Fruit fly (Drosophila melanogaster): Measurements from ENCODE around the gene CG4842.

CG4842 gene

dm6 chr3L:16393700-16394099 lies 25.5 kb downstream of the CG4842 start (continued):
- TF ChIP-seq CG30403 (GFP tag; optimal IDR thresholded peaks at IDR 0.05) (no peak), D19B (GFP tag; optimal IDR thresholded peaks at IDR 0.05) (no peak), zen (tag; optimal IDR thresholded peaks at IDR 0.05) (peak; percentile 11), sug (tag; optimal IDR thresholded peaks at IDR 0.05) (peak; percentile 5), CG6175 (GFP tag; IDR thresholded peaks at IDR 0.05) (peak; percentile 81; the same call in 2 of the 3 replicates), tgo (GFP tag; IDR thresholded peaks at IDR 0.05) (no peak), row (GFP tag; IDR thresholded peaks at IDR 0.05) (peak; percentile 43; the same call in 2 of the 3 replicates), CG16863 (GFP tag; optimal IDR thresholded peaks at IDR 0.05) (no peak), Med (GFP tag) (peak; percentile 41), hkb (optimal IDR thresholded peaks at IDR 0.05) (no peak), hkb (GFP tag; IDR thresholded peaks at IDR 0.05) (0 out of 2 replicates have a peak, but pooled peaks have one; percentile 8), Deaf1 (tag; optimal IDR thresholded peaks at IDR 0.05) (peak; percentile 66)

dm6 chr3L:16394506-16394905 lies 26.3 kb downstream of the CG4842 start, which contains the start of gene Gagr:
Gagr (plus strand) TSS chr3L:16394586.
- no peak for TF ChIP-seq lola (GFP tag; optimal IDR thresholded peaks at IDR 0.05)
- no peak for TF ChIP-seq CG9727 (GFP tag; optimal IDR thresholded peaks at IDR 0.05)
- no peak for TF ChIP-seq CG8944 (GFP tag; optimal IDR thresholded peaks at IDR 0.05)
- TF ChIP-seq chinmo (GFP tag; IDR thresholded peaks at IDR 0.05; ENCODE audit: partially characterized antibody), result 0 out of 4 replicates have a peak, but pooled peaks have one; percentile 60
- 0 out of 2 replicates have a peak, but pooled peaks have one; percentile 25 for TF ChIP-seq slbo (GFP tag; IDR thresholded peaks at IDR 0.05)
- no peak for TF ChIP-seq CG17359 (tag; optimal IDR thresholded peaks at IDR 0.05)
- no peak for TF ChIP-seq Trl (optimal IDR thresholded peaks at IDR 0.05)
- TF ChIP-seq Trl (GFP tag; optimal IDR thresholded peaks at IDR 0.05), result no peak
- peak; percentile 77 for TF ChIP-seq Deaf1 (tag; optimal IDR thresholded peaks at IDR 0.05)
- no peak for TF ChIP-seq CG7963 (GFP tag; IDR thresholded peaks at IDR 0.05; ENCODE audit: partially characterized antibody)
- TF ChIP-seq Rx (GFP tag; IDR thresholded peaks at IDR 0.05), result 0 out of 2 replicates have a peak, but pooled peaks have one; percentile 10
- TF ChIP-seq CG5180 (GFP tag; optimal IDR thresholded peaks at IDR 0.05), result peak; percentile 40
- peak; percentile 65; the same call in 1 of the 2 replicates for TF ChIP-seq vvl (GFP tag; IDR thresholded peaks at IDR 0.05)
- 0 out of 2 replicates have a peak, but pooled peaks have one; percentile 22 for TF ChIP-seq Rfx (GFP tag; IDR thresholded peaks at IDR 0.05)
- TF ChIP-seq zf30C (GFP tag; optimal IDR thresholded peaks at IDR 0.05), result no peak

DNA sequence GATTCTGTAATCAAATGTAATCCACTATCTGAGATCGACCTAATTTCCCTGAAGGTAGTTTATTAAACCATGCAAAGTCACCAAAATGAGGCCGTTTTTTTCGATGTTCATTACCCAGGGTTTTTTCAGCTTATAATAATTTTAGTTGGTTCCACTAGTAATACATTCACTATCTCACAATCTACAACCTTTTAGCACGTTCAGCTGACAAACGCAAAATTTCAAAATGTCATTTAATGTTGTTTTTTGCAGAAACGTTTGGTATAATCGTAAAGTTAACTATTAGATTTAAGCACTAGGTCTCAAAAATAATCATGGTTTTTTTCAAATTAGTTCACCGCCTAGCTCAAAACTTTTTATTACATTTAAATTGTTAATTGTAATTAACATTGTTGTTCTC lies 32.0 kb downstream of the CG4842 start, which contains the start of gene CG44836:
TSS of gene CG44836 (minus strand) at position 101 of the 400 bp plus-strand sequence.
- TF ChIP-seq Hr51 (GFP tag; optimal IDR thresholded peaks at IDR 0.05), result no peak
- no peak for TF ChIP-seq CG10209 (GFP tag; optimal IDR thresholded peaks at IDR 0.05)
- TF ChIP-seq CG4854 (GFP tag; optimal IDR thresholded peaks at IDR 0.05), result no peak
- no peak for TF ChIP-seq CG8388 (GFP tag; optimal IDR thresholded peaks at IDR 0.05)
- TF ChIP-seq CG30431 (GFP tag; optimal IDR thresholded peaks at IDR 0.05), result no peak
- no peak for TF ChIP-seq en (GFP tag; optimal IDR thresholded peaks at IDR 0.05)
- no peak for TF ChIP-seq CG1024 (GFP tag; IDR thresholded peaks at IDR 0.05)
- no peak for TF ChIP-seq Six4 (GFP tag; optimal IDR thresholded peaks at IDR 0.05)

DNA sequence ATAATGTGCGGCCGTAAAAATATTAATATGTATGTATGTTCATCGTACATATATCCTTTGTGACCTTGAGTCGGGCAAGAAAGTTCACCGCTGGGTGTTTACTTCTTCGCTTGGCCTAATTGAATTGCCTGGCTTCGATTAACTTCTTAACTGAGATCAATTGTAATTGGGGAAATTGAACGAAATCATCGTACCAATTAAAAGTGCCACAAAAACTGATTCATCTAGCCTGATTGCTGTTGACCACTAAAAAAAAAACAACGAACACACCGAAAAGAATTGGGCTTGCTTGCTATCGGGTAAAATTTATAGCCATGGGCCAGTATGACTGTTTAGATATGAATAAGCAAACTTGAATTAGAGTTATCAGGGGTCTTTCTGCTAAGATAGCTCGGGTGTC lies 34.1 kb downstream of the CG4842 start:
- peak; percentile 9 for TF ChIP-seq CG15514 (GFP tag; optimal IDR thresholded peaks at IDR 0.05)
- TF ChIP-seq bbx (GFP tag; IDR thresholded peaks at IDR 0.05; ENCODE audit: partially characterized antibody), result peak; percentile 39; the same call in 1 of the 2 replicates
- no peak for TF ChIP-seq CG8765 (GFP tag; IDR thresholded peaks at IDR 0.05)
- TF ChIP-seq sob (GFP tag; IDR thresholded peaks at IDR 0.05), result peak; percentile 15; the same call in 1 of the 2 replicates
- TF ChIP-seq sens (GFP tag), result peak; percentile 52
- no peak for TF ChIP-seq wdn (GFP tag; IDR thresholded peaks at IDR 0.05)
- TF ChIP-seq Fer2 (tag; optimal IDR thresholded peaks at IDR 0.05), result no peak
- no peak for TF ChIP-seq CG9932 (GFP tag; IDR thresholded peaks at IDR 0.05)
- peak; percentile 24 for TF ChIP-seq mirr (GFP tag; optimal IDR thresholded peaks at IDR 0.05)
- peak; percentile 77; the same call in 1 of the 3 replicates for TF ChIP-seq CG2199 (GFP tag; IDR thresholded peaks at IDR 0.05)
- TF ChIP-seq exex (tag; optimal IDR thresholded peaks at IDR 0.05), result peak; percentile 49

Measured in whole organism, embryonic.